Worm (Caenorhabditis elegans): ENCODE results near the gene C46F11.6.

ce11 chrIII:3681351-3681938, 11.2 kb upstream of the C46F11.6 start:
- TF ChIP-seq ama-1 (optimal IDR thresholded peaks at IDR 0.05) = no peak
- no peak for TF ChIP-seq F13C5.2 (tag; optimal IDR thresholded peaks at IDR 0.05)
- TF ChIP-seq hmbx-1 (tag; optimal IDR thresholded peaks at IDR 0.05) = no peak
- no peak for TF ChIP-seq tra-4 (tag; optimal IDR thresholded peaks at IDR 0.05)
- TF ChIP-seq flt-1 (GFP tag; IDR thresholded peaks at IDR 0.05) = no peak
- no peak for TF ChIP-seq ceh-36 (tag; optimal IDR thresholded peaks at IDR 0.05)
- no peak for TF ChIP-seq hmg-4 (GFP tag; optimal IDR thresholded peaks at IDR 0.05)

All from whole organism, early embryonic.